Fruit fly (Drosophila melanogaster): Measurements from ENCODE around the gene CG15432.

The CG15432 gene

dm6 chr2L:4448582-4449016 is 6.5 kb downstream of the CG15432 start, which contains the start of gene MFS18:
Gene MFS18, minus strand, starts transcription at chr2L:4448635.
- TF ChIP-seq pad (GFP tag; optimal IDR thresholded peaks at IDR 0.05) (peak; percentile 76), Hr96 (GFP tag; optimal IDR thresholded peaks at IDR 0.05) (no peak), tj (GFP tag; optimal IDR thresholded peaks at IDR 0.05) (peak; percentile 63), CG33017 (tag; optimal IDR thresholded peaks at IDR 0.05) (peak; percentile 93), kay (GFP tag; ENCODE audit: borderline replicate concordance) (no peak), cnc (optimal IDR thresholded peaks at IDR 0.05) (no peak), CG7101 (tag; optimal IDR thresholded peaks at IDR 0.05) (peak; percentile 94), toe (GFP tag; optimal IDR thresholded peaks at IDR 0.05) (no peak), Mnt (GFP tag; optimal IDR thresholded peaks at IDR 0.05) (peak; percentile 91), CG5204 (GFP tag; optimal IDR thresholded peaks at IDR 0.05) (no peak), bab1 (GFP tag; optimal IDR thresholded peaks at IDR 0.05) (peak; percentile 96), CG12768 (GFP tag; optimal IDR thresholded peaks at IDR 0.05) (peak; percentile 95), Crg-1 (GFP tag; optimal IDR thresholded peaks at IDR 0.05) (peak; percentile 57), CG11617 (GFP tag; optimal IDR thresholded peaks at IDR 0.05) (peak; percentile 90), CG14711 (tag; optimal IDR thresholded peaks at IDR 0.05) (peak; percentile 97), cic (GFP tag; optimal IDR thresholded peaks at IDR 0.05) (peak; percentile 54), Clk (GFP tag; optimal IDR thresholded peaks at IDR 0.05) (peak; percentile 58), CG7045 (GFP tag; optimal IDR thresholded peaks at IDR 0.05) (peak; percentile 81), ovo (GFP tag; optimal IDR thresholded peaks at IDR 0.05) (peak; percentile 77), CG1620 (GFP tag; optimal IDR thresholded peaks at IDR 0.05) (peak; percentile 58)

- TF ChIP-seq toe (GFP tag; optimal IDR thresholded peaks at IDR 0.05), result no peak
- no peak for TF ChIP-seq CG7101 (tag; optimal IDR thresholded peaks at IDR 0.05)
- no peak for TF ChIP-seq cic (GFP tag; optimal IDR thresholded peaks at IDR 0.05)
- no peak for TF ChIP-seq CG12768 (GFP tag; optimal IDR thresholded peaks at IDR 0.05)
- no peak for TF ChIP-seq CG33017 (tag; optimal IDR thresholded peaks at IDR 0.05)
- no peak for TF ChIP-seq Mnt (GFP tag; optimal IDR thresholded peaks at IDR 0.05)
- TF ChIP-seq CG1620 (GFP tag; optimal IDR thresholded peaks at IDR 0.05), result no peak
- no peak for TF ChIP-seq kay (GFP tag; ENCODE audit: borderline replicate concordance)
- TF ChIP-seq CG11617 (GFP tag; optimal IDR thresholded peaks at IDR 0.05), result no peak
- TF ChIP-seq tj (GFP tag; optimal IDR thresholded peaks at IDR 0.05), result no peak
- no peak for TF ChIP-seq Hr96 (GFP tag; optimal IDR thresholded peaks at IDR 0.05)
- no peak for TF ChIP-seq ovo (GFP tag; optimal IDR thresholded peaks at IDR 0.05)
- TF ChIP-seq bab1 (GFP tag; optimal IDR thresholded peaks at IDR 0.05), result no peak
- TF ChIP-seq CG5204 (GFP tag; optimal IDR thresholded peaks at IDR 0.05), result no peak
- TF ChIP-seq Crg-1 (GFP tag; optimal IDR thresholded peaks at IDR 0.05), result no peak
These were observed 10.7 kb downstream of the CG15432 start, which contains the start of gene CG15439 for dm6 chr2L:4452798-4453197. Gene CG15439, minus strand, starts transcription at chr2L:4453038.

- TF ChIP-seq CG7101 (tag; optimal IDR thresholded peaks at IDR 0.05) (peak; percentile 34), Crg-1 (GFP tag; optimal IDR thresholded peaks at IDR 0.05) (peak; percentile 32), bab1 (GFP tag; optimal IDR thresholded peaks at IDR 0.05) (peak; percentile 54), CG14711 (tag; optimal IDR thresholded peaks at IDR 0.05) (peak; percentile 40), Mnt (GFP tag; optimal IDR thresholded peaks at IDR 0.05) (peak; percentile 13), toe (GFP tag; optimal IDR thresholded peaks at IDR 0.05) (no peak)
These were observed 12.0 kb downstream of the CG15432 start, which contains the start of the genes Secp43 and ND-B8 for dm6 chr2L:4454009-4454689. Gene Secp43, minus strand, starts transcription at chr2L:4454453. Gene ND-B8, plus strand, starts transcription at chr2L:4454626.

- TF ChIP-seq pad (GFP tag; optimal IDR thresholded peaks at IDR 0.05), result peak; percentile 17
- peak; percentile 30 for TF ChIP-seq CG33017 (tag; optimal IDR thresholded peaks at IDR 0.05)
- TF ChIP-seq CG5204 (GFP tag; optimal IDR thresholded peaks at IDR 0.05), result no peak
- no peak for TF ChIP-seq ovo (GFP tag; optimal IDR thresholded peaks at IDR 0.05)
- TF ChIP-seq tj (GFP tag; optimal IDR thresholded peaks at IDR 0.05), result peak; percentile 3
- TF ChIP-seq bab1 (GFP tag; optimal IDR thresholded peaks at IDR 0.05), result peak; percentile 19
- peak; percentile 36 for TF ChIP-seq Mnt (GFP tag; optimal IDR thresholded peaks at IDR 0.05)
- peak; percentile 13 for TF ChIP-seq CG14711 (tag; optimal IDR thresholded peaks at IDR 0.05)
- TF ChIP-seq cnc (optimal IDR thresholded peaks at IDR 0.05), result no peak
- peak; percentile 14 for TF ChIP-seq CG11617 (GFP tag; optimal IDR thresholded peaks at IDR 0.05)
- TF ChIP-seq cic (GFP tag; optimal IDR thresholded peaks at IDR 0.05), result peak; percentile 47
- TF ChIP-seq CG12768 (GFP tag; optimal IDR thresholded peaks at IDR 0.05), result peak; percentile 29
- peak; percentile 35 for TF ChIP-seq CG7101 (tag; optimal IDR thresholded peaks at IDR 0.05)
These were observed 14.4 kb downstream of the CG15432 start, which contains the start of gene Gs1l for dm6 chr2L:4456539-4456994. Gene Gs1l, minus strand, starts transcription at chr2L:4456807.

- peak; percentile 65 for TF ChIP-seq cic (GFP tag; optimal IDR thresholded peaks at IDR 0.05)
- peak; percentile 85 for TF ChIP-seq CG7101 (tag; optimal IDR thresholded peaks at IDR 0.05)
- TF ChIP-seq bab1 (GFP tag; optimal IDR thresholded peaks at IDR 0.05), result peak; percentile 81
- TF ChIP-seq pad (GFP tag; optimal IDR thresholded peaks at IDR 0.05), result peak; percentile 51
- TF ChIP-seq Hr96 (GFP tag; optimal IDR thresholded peaks at IDR 0.05), result peak; percentile 77
- TF ChIP-seq ovo (GFP tag; optimal IDR thresholded peaks at IDR 0.05), result peak; percentile 72
- no peak for TF ChIP-seq kay (GFP tag; ENCODE audit: borderline replicate concordance)
- peak; percentile 61 for TF ChIP-seq CG33017 (tag; optimal IDR thresholded peaks at IDR 0.05)
- TF ChIP-seq CG12768 (GFP tag; optimal IDR thresholded peaks at IDR 0.05), result peak; percentile 60
- peak; percentile 74 for TF ChIP-seq CG7045 (GFP tag; optimal IDR thresholded peaks at IDR 0.05)
- peak; percentile 88 for TF ChIP-seq CG11617 (GFP tag; optimal IDR thresholded peaks at IDR 0.05)
- TF ChIP-seq Mnt (GFP tag; optimal IDR thresholded peaks at IDR 0.05), result peak; percentile 93
- TF ChIP-seq cnc (optimal IDR thresholded peaks at IDR 0.05), result no peak
- TF ChIP-seq CG1620 (GFP tag; optimal IDR thresholded peaks at IDR 0.05), result peak; percentile 68
- TF ChIP-seq CG5204 (GFP tag; optimal IDR thresholded peaks at IDR 0.05), result no peak
- peak; percentile 70 for TF ChIP-seq Crg-1 (GFP tag; optimal IDR thresholded peaks at IDR 0.05)
- peak; percentile 30 for TF ChIP-seq Clk (GFP tag; optimal IDR thresholded peaks at IDR 0.05)
- peak; percentile 68 for TF ChIP-seq toe (GFP tag; optimal IDR thresholded peaks at IDR 0.05)
- TF ChIP-seq CG14711 (tag; optimal IDR thresholded peaks at IDR 0.05), result peak; percentile 53
- peak; percentile 54 for TF ChIP-seq tj (GFP tag; optimal IDR thresholded peaks at IDR 0.05)
These were observed 16.3 kb downstream of the CG15432 start, which contains the start of gene RpL27A for dm6 chr2L:4458119-4459056. Gene RpL27A, minus strand, starts transcription at chr2L:4458364.
